Fruit fly (Drosophila melanogaster) whole organism, pupa: ENCODE data around the gene CG13004.
A peak's percentile ranks its signal among the peaks of the same experiment; 100 is the strongest.

ENCODE experiments used
- CG10348 ChIP-seq: fragments of 200-800 bp; sonication (Bioruptor generic); IDR thresholded peaks from 2 replicates; pipeline ENCODE4 v1.3.6; 2022; ENCODE audit warnings: missing biosample characterization, missing genetic modification characterization
- CG12605 ChIP-seq: fragments of 200-800 bp; sonication (Bioruptor generic); IDR thresholded peaks from 2 replicates; pipeline ENCODE4 v1.3.6; 2022; ENCODE audit warnings: missing biosample characterization, missing genetic modification characterization
- CG13204 ChIP-seq: fragments of 200-800 bp; sonication (Bioruptor generic); optimal IDR thresholded peaks from 2 replicates; lab custom pipeline; 2018; ENCODE audit warnings: missing biosample characterization, mild to moderate bottlenecking, missing genetic modification characterization, moderate library complexity
- CG14655 ChIP-seq: fragments of 200-800 bp; sonication (Bioruptor generic); optimal IDR thresholded peaks from 3 replicates; lab custom pipeline; 2017; ENCODE audit warnings: mild to moderate bottlenecking, missing biosample characterization, missing genetic modification reagents, missing genetic modification characterization
- CG15710 ChIP-seq: fragments of 200-800 bp; sonication (Bioruptor generic); optimal IDR thresholded peaks from 2 replicates; lab custom pipeline; 2018; ENCODE audit warnings: missing biosample characterization, mild to moderate bottlenecking, missing genetic modification characterization, moderate library complexity
- CG17806 ChIP-seq: fragments of 200-800 bp; sonication (Bioruptor generic); optimal IDR thresholded peaks from 2 replicates; lab custom pipeline; 2018; ENCODE audit warnings: missing biosample characterization, mild to moderate bottlenecking, missing genetic modification characterization, moderate library complexity
- CG32121 ChIP-seq: fragments of 200-800 bp; sonication (Bioruptor generic); IDR thresholded peaks from 2 replicates; pipeline ENCODE4 v1.3.6; 2022; ENCODE audit warnings: missing biosample characterization, missing genetic modification characterization
- CG34367 ChIP-seq: fragments of 200-800 bp; sonication (Bioruptor generic); optimal IDR thresholded peaks from 2 replicates; lab custom pipeline; 2018; ENCODE audit warnings: missing biosample characterization, mild to moderate bottlenecking, missing genetic modification characterization
- CG4496 ChIP-seq: fragments of 200-800 bp; sonication (Bioruptor generic); IDR thresholded peaks from 3 replicates; pipeline ENCODE4 v1.3.6; 2022; ENCODE audit warnings: missing biosample characterization, missing genetic modification characterization
- CG8159 ChIP-seq: fragments of 200-800 bp; sonication (Bioruptor generic); optimal IDR thresholded peaks from 3 replicates; lab custom pipeline; 2018; ENCODE audit warnings: missing biosample characterization, mild to moderate bottlenecking, missing genetic modification characterization, moderate library complexity
- CG8301 ChIP-seq: fragments of 200-800 bp; sonication (Bioruptor generic); optimal IDR thresholded peaks from 2 replicates; lab custom pipeline; 2018; ENCODE audit warnings: missing biosample characterization, mild to moderate bottlenecking, missing genetic modification characterization
- CG9948 ChIP-seq: fragments of 200-800 bp; sonication (Bioruptor generic); optimal IDR thresholded peaks from 2 replicates; lab custom pipeline; 2018; ENCODE audit warnings: missing biosample characterization, mild to moderate bottlenecking, missing genetic modification characterization, moderate library complexity
- D1 ChIP-seq: fragments of 200-800 bp; sonication (Bioruptor generic); optimal IDR thresholded peaks from 2 replicates; lab custom pipeline; 2018; ENCODE audit warnings: missing biosample characterization, mild to moderate bottlenecking, missing genetic modification characterization, moderate library complexity
- EcR ChIP-seq: fragments of 200-800 bp; sonication (Bioruptor generic); optimal IDR thresholded peaks from 3 replicates; lab custom pipeline; 2019; ENCODE audit warnings: missing biosample characterization, missing genetic modification characterization, mild to moderate bottlenecking, moderate library complexity, missing genetic modification reagents
- Ets98B ChIP-seq: fragments of 200-800 bp; sonication (Bioruptor generic); IDR thresholded peaks from 2 replicates; pipeline ENCODE4 v1.3.6; 2022; ENCODE audit warnings: missing biosample characterization, missing genetic modification characterization
- Pif1A ChIP-seq: fragments of 200-800 bp; sonication (Bioruptor generic); optimal IDR thresholded peaks from 3 replicates; lab custom pipeline; 2016; ENCODE audit warnings: missing biosample characterization, missing genetic modification characterization
- Pif1B ChIP-seq: fragments of 200-800 bp; sonication (Bioruptor generic); optimal IDR thresholded peaks from 3 replicates; lab custom pipeline; 2016; ENCODE audit warnings: missing biosample characterization, missing genetic modification characterization
- Snoo ChIP-seq: fragments of 200-800 bp; sonication (Bioruptor generic); optimal IDR thresholded peaks from 3 replicates; lab custom pipeline; 2017; ENCODE audit warnings: missing biosample characterization, mild to moderate bottlenecking, missing genetic modification characterization, inconsistent platforms
- fd96Ca ChIP-seq: fragments of 200-800 bp; sonication (Bioruptor generic); IDR thresholded peaks from 3 replicates; pipeline ENCODE4 v1.3.6; 2022; ENCODE audit warnings: missing biosample characterization, missing genetic modification characterization
- gl ChIP-seq: fragments of 200-800 bp; sonication (Bioruptor generic); optimal IDR thresholded peaks from 2 replicates; lab custom pipeline; 2018; ENCODE audit warnings: missing biosample characterization, mild to moderate bottlenecking, missing genetic modification characterization
- rn ChIP-seq: fragments of 200-800 bp; sonication (Bioruptor generic); IDR thresholded peaks from 2 replicates; pipeline ENCODE4 v1.3.6; 2022; ENCODE audit warnings: missing biosample characterization, missing genetic modification characterization

Gene CG13004

DNA sequence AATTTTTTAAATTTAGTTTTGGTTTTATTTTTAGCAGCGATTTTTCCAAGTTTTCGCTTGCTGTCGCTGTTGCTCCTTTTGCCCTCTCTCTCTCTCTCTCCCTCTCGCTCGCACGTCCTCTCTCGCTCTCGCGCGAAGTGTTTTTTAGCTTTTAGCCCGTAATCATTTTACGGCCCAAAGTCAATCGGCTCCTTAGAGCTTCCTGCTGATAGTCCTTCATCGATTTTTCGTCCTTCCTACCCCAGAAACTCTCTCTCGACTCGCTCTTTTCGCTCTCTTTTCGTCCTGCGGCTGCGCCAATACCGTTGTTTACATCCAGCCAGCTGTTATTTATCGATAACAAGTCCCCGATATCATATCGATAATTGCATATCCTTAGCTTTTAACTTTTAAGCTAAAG, 9.0 kb upstream of the CG13004 start, which contains the start of gene RSG7:
Gene RSG7, minus strand, starts transcription at position 139 of the 400 bp plus-strand sequence.
- no peak for TF ChIP-seq EcR
- TF ChIP-seq D1 (tag; lab: Kevin White, UChicago), result no peak
- TF ChIP-seq, all 21 proteins: peak for 0

DNA sequence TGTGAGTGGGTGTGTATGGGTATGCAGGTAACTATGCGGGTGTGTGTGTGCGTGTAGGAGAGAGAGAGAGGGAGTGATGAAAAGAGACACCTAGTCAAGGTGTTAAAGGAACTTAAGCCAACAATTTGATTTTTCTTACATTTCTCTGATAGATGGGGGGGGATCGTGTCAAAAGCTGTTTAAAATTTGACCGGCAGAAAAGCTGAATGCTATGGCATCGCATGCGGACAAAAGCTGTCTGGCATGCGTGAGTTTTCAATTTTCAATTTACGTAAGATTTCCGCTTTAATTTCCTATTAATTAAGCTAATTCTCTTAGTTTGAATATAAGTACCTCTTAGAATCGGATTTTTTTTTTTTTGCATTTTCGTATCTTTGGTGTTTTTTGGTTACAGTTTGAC, 4.6 kb upstream of the CG13004 start:
- no peak for TF ChIP-seq CG17806 (tag; lab: Kevin White, UChicago)
- no peak for TF ChIP-seq Pif1A
- TF ChIP-seq D1 (tag; lab: Kevin White, UChicago), result peak; percentile 39
- TF ChIP-seq, all 21 proteins: peak for 1

DNA sequence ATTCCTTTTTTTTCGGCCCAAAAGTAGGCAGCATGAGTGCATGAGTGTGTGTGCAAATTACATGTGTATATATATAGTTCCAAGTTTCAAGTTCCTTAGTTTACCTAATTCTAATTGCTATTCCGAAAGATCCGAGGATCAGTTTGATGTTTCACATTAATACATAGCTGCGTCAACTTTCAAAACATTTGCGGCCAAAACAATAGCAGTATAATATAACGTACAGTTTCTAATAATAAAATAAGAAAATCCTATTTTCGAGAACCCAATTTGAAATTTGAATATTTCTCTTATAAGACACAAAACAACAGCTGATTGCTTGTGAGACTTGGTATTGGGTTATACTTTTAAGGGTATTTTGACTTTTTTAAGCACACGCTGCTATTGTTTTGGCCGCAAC, 3.7 kb upstream of the CG13004 start:
- TF ChIP-seq CG8301 (tag; lab: Kevin White, UChicago) (peak; percentile 4), CG17806 (tag; lab: Kevin White, UChicago) (no peak), CG10348 (GFP tag; lab: Robert Waterston, UW) (no peak), Snoo (no peak), CG12605 (no peak), Pif1B (GFP tag; lab: Kevin White, UChicago) (no peak), CG14655 (GFP tag; lab: Kevin White, UChicago) (peak; percentile 3)

DNA sequence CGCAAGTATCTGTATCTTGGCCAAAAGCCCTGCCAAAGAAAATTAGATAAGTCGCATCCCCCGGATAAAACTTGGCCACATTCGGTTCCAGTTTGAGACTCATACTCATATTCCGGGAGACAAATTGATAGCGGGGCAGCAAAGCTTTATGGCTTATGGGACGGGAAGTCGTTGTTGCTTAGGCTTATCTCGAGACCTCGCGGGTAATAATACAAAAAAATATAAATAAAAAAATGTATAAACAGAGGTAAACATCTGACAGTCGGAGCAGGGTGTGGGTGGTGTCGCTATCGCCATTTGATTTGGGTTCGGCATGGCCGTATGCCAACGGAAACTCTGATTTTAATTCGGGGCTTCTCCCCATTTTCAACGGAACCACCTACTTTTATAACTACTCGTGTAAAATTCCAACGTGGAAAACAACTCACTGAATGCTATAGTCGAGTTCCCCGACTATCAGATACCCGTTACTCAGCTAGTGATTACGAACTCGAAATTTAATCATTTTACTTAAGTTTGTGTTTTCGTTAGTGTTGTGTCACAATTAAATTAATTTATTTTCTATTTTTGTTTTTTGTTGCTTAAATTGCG, 2.4 kb upstream of the CG13004 start:
- TF ChIP-seq Pif1B (GFP tag; lab: Kevin White, UChicago) (no peak), CG8159 (tag; lab: Kevin White, UChicago) (no peak), CG13204 (GFP tag; lab: Kevin White, UChicago) (no peak), fd96Ca (GFP tag; lab: Robert Waterston, UW) (0 out of 3 replicates have a peak, but pooled peaks have one; percentile 24)

dm6 chrX:16836805-16837333, 1.5 kb upstream of the CG13004 start:
- TF ChIP-seq CG10348 (GFP tag; lab: Robert Waterston, UW), result no peak
- no peak for TF ChIP-seq Pif1A
- no peak for TF ChIP-seq CG34367
- no peak for TF ChIP-seq CG32121 (GFP tag; lab: Robert Waterston, UW)
- peak; percentile 30 for TF ChIP-seq CG14655 (GFP tag; lab: Kevin White, UChicago)
- TF ChIP-seq EcR, result peak; percentile 42
- no peak for TF ChIP-seq Pif1B (GFP tag; lab: Kevin White, UChicago)
- no peak for TF ChIP-seq CG8301 (tag; lab: Kevin White, UChicago)
- no peak for TF ChIP-seq rn (GFP tag; lab: Robert Waterston, UW)
- no peak for TF ChIP-seq fd96Ca (GFP tag; lab: Robert Waterston, UW)
- no peak for TF ChIP-seq gl (tag; lab: Kevin White, UChicago)
- no peak for TF ChIP-seq CG9948 (tag; lab: Kevin White, UChicago)
- no peak for TF ChIP-seq CG4496 (GFP tag; lab: Robert Waterston, UW)
- TF ChIP-seq D1 (tag; lab: Kevin White, UChicago), result no peak
- no peak for TF ChIP-seq CG13204 (GFP tag; lab: Kevin White, UChicago)

DNA sequence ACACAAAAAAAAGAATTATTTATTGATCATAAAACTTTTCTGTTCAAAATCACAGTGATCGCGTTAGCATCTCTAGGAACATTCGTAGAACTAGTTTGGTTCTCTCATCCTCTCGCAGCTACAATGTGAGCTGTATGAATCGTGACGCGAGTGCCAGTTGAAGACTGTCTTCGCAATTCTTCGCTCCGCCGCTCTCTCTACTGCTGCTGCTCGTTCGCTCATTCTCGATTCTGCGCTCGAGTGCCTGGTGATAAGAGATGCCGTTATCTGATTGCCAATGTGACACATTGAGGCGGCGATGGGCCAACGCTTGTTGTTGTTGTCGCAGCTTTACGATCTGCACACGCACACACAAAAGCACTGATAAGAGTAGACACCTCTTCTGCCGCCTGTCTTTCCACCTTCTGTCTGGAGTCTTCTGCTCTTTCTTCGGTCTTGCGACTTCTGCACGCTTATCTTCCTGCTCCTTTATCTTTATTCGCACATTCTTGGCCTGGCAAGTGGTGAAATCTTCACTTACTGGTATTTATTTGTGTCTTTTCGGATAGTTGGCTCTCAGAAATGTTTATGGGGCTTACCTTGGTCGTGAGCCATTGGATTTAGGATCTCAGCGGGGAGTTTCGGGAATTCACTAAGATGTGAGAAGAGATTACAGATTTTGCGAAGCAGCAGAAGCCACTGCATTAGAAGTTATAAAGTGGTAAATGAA, 925 bp upstream of the CG13004 start:
- TF ChIP-seq EcR, result peak; percentile 65
- no peak for TF ChIP-seq CG14655 (GFP tag; lab: Kevin White, UChicago)
- peak; percentile 19 for TF ChIP-seq CG13204 (GFP tag; lab: Kevin White, UChicago)
- 0 out of 3 replicates have a peak, but pooled peaks have one; percentile 22 for TF ChIP-seq CG4496 (GFP tag; lab: Robert Waterston, UW)

DNA sequence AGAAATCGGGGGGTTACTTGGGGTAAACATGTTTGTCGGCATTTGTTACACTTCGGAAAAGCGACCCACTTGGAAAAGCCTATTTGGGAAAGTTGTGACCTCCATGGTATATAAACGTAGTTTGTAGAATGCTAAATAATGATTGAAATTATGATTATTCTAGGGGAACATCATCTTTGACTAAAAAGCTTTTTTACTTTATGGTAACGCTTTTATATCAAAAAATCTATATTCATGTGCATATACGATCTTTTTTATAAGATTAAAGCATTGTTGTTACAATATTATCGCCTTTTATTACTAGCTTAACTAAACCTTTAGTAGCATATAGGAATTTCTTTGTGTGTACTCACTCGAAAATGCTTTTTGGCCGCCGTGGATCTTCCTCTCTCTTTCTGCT, 1.1 kb downstream of the CG13004 start:
- peak; percentile 48; the same call in 2 of the 3 replicates for TF ChIP-seq CG4496 (GFP tag; lab: Robert Waterston, UW)
- peak; percentile 38 for TF ChIP-seq CG17806 (tag; lab: Kevin White, UChicago)
- no peak for TF ChIP-seq EcR
- TF ChIP-seq gl (tag; lab: Kevin White, UChicago), result no peak
- peak; percentile 81 for TF ChIP-seq CG32121 (GFP tag; lab: Robert Waterston, UW)
- TF ChIP-seq CG8301 (tag; lab: Kevin White, UChicago), result peak; percentile 79
- no peak for TF ChIP-seq D1 (tag; lab: Kevin White, UChicago)
- 0 out of 3 replicates have a peak, but pooled peaks have one; percentile 47 for TF ChIP-seq fd96Ca (GFP tag; lab: Robert Waterston, UW)
- TF ChIP-seq CG13204 (GFP tag; lab: Kevin White, UChicago), result no peak
- peak; percentile 52 for TF ChIP-seq Pif1B (GFP tag; lab: Kevin White, UChicago)
- no peak for TF ChIP-seq rn (GFP tag; lab: Robert Waterston, UW)
- peak; percentile 11 for TF ChIP-seq CG8159 (tag; lab: Kevin White, UChicago)
- TF ChIP-seq CG9948 (tag; lab: Kevin White, UChicago), result peak; percentile 73
- peak; percentile 4 for TF ChIP-seq CG34367
- peak; percentile 89 for TF ChIP-seq CG14655 (GFP tag; lab: Kevin White, UChicago)
- peak; percentile 66 for TF ChIP-seq Pif1A
- TF ChIP-seq CG15710 (tag; lab: Kevin White, UChicago), result peak; percentile 36
- TF ChIP-seq Ets98B (GFP tag; lab: Robert Waterston, UW), result peak; percentile 19; the same call in 1 of the 2 replicates
- no peak for TF ChIP-seq CG10348 (GFP tag; lab: Robert Waterston, UW)
- TF ChIP-seq CG12605, result no peak
